Worm (Caenorhabditis elegans) whole organism, L2 larva: ENCODE measurements around the gene attf-4.
A peak's percentile ranks its signal among the peaks of the same experiment; 100 is the strongest.

Experiments used
- C34F6.9 ChIP-seq: fragments of 150-350 bp; optimal IDR thresholded peaks from 2 replicates; lab custom pipeline; 2014; ENCODE audit warnings: missing biosample characterization, missing genetic modification characterization
- F13H6.1 ChIP-seq: sonication (generic microtip); optimal IDR thresholded peaks from 2 replicates; lab custom pipeline; 2016; ENCODE audit warnings: missing genetic modification characterization, missing compliant biosample characterization
- alr-1 ChIP-seq: fragments of 150-350 bp; optimal IDR thresholded peaks from 2 replicates; lab custom pipeline; 2014; ENCODE audit warnings: missing biosample characterization, missing genetic modification characterization
- ama-1 ChIP-seq: fragments of 150-350 bp; optimal IDR thresholded peaks from 2 replicates; lab custom pipeline; 2018; ENCODE audit warnings: inconsistent platforms
- blmp-1 ChIP-seq: sonication (generic microtip); optimal IDR thresholded peaks from 2 replicates; lab custom pipeline; 2017; ENCODE audit warnings: missing genetic modification characterization, mild to moderate bottlenecking, missing compliant biosample characterization, antibody characterized with exemption, moderate library complexity; ENCODE audit not compliant: insufficient read depth
- ceh-82 ChIP-seq: fragments of 150-350 bp; optimal IDR thresholded peaks from 2 replicates; lab custom pipeline; 2014; ENCODE audit warnings: missing biosample characterization, missing genetic modification characterization
- crh-2 ChIP-seq: sonication (generic microtip); optimal IDR thresholded peaks from 2 replicates; lab custom pipeline; 2017; ENCODE audit warnings: missing biosample characterization, missing genetic modification characterization
- egl-27 ChIP-seq: sonication (generic microtip); optimal IDR thresholded peaks from 3 replicates; lab custom pipeline; 2017; ENCODE audit warnings: missing biosample characterization, missing genetic modification reagents, missing genetic modification characterization
- fos-1 ChIP-seq: fragments of 150-350 bp; optimal IDR thresholded peaks from 2 replicates; lab custom pipeline; 2014; ENCODE audit warnings: missing biosample characterization, missing genetic modification characterization
- gmeb-1 ChIP-seq: fragments of 150-350 bp; optimal IDR thresholded peaks from 2 replicates; lab custom pipeline; 2014; ENCODE audit warnings: missing biosample characterization, missing genetic modification characterization
- lin-13 ChIP-seq: fragments of 150-350 bp; optimal IDR thresholded peaks from 2 replicates; lab custom pipeline; 2014; ENCODE audit warnings: missing biosample characterization, missing genetic modification reagents, missing genetic modification characterization
- lin-39 ChIP-seq: fragments of 150-350 bp; optimal IDR thresholded peaks from 2 replicates; lab custom pipeline; 2014; ENCODE audit warnings: missing biosample characterization, missing genetic modification reagents, missing genetic modification characterization
- lsy-2 ChIP-seq, 2 experiments: fragments of 150-350 bp in 1 of 2; sonication (generic microtip) in 1 of 2; optimal IDR thresholded peaks; 2 replicates each; lab custom pipeline; 2014 to 2017; ENCODE audit warnings: missing biosample characterization in 2 of 2, missing genetic modification characterization in 2 of 2
- mab-5 ChIP-seq: fragments of 150-350 bp; optimal IDR thresholded peaks from 2 replicates; lab custom pipeline; 2014; ENCODE audit warnings: missing biosample characterization, missing genetic modification characterization
- mbf-1 ChIP-seq: sonication (generic microtip); optimal IDR thresholded peaks from 2 replicates; lab custom pipeline; 2017; ENCODE audit warnings: missing biosample characterization, missing genetic modification characterization
- nhr-10 ChIP-seq: sonication (generic microtip); optimal IDR thresholded peaks from 2 replicates; lab custom pipeline; 2017; ENCODE audit warnings: missing biosample characterization, missing genetic modification characterization
- nhr-11 ChIP-seq: fragments of 150-350 bp; optimal IDR thresholded peaks from 2 replicates; lab custom pipeline; 2014; ENCODE audit warnings: missing biosample characterization, missing genetic modification characterization
- nhr-129 ChIP-seq: fragments of 150-350 bp; optimal IDR thresholded peaks from 2 replicates; lab custom pipeline; 2014; ENCODE audit warnings: missing biosample characterization, missing genetic modification characterization
- nhr-23 ChIP-seq: fragments of 150-350 bp; optimal IDR thresholded peaks from 2 replicates; lab custom pipeline; 2014; ENCODE audit warnings: missing biosample characterization, missing genetic modification reagents, missing genetic modification characterization
- nhr-237 ChIP-seq: fragments of 150-350 bp; optimal IDR thresholded peaks from 2 replicates; lab custom pipeline; 2014; ENCODE audit warnings: missing biosample characterization, missing genetic modification characterization
- nhr-25 ChIP-seq: fragments of 150-350 bp; sonication (generic microtip); optimal IDR thresholded peaks from 3 replicates; lab custom pipeline; 2014; ENCODE audit warnings: missing biosample characterization, missing genetic modification characterization
- nhr-6 ChIP-seq: fragments of 150-350 bp; optimal IDR thresholded peaks from 2 replicates; lab custom pipeline; 2014; ENCODE audit warnings: missing biosample characterization, missing genetic modification characterization
- nhr-77 ChIP-seq: fragments of 150-350 bp; optimal IDR thresholded peaks from 2 replicates; lab custom pipeline; 2014; ENCODE audit warnings: missing biosample characterization, missing genetic modification characterization
- peb-1 ChIP-seq: fragments of 150-350 bp; optimal IDR thresholded peaks from 2 replicates; lab custom pipeline; 2014; ENCODE audit warnings: missing biosample characterization, missing genetic modification characterization
- skn-1 ChIP-seq: sonication (generic microtip); optimal IDR thresholded peaks from 2 replicates; lab custom pipeline; 2017; ENCODE audit warnings: missing biosample characterization, missing genetic modification characterization
- sma-9 ChIP-seq, 2 experiments: fragments of 150-350 bp in 1 of 2; sonication (generic microtip) in 1 of 2; optimal IDR thresholded peaks; 2 replicates each; lab custom pipeline; 2014 to 2016; ENCODE audit warnings: missing genetic modification characterization in 2 of 2, mild to moderate bottlenecking in 1 of 2, missing biosample characterization in 1 of 2, missing compliant biosample characterization in 1 of 2, missing genetic modification reagents in 1 of 2, moderate library complexity in 1 of 2
- unc-39 ChIP-seq: fragments of 150-350 bp; optimal IDR thresholded peaks from 2 replicates; lab custom pipeline; 2014; ENCODE audit warnings: missing biosample characterization, missing genetic modification characterization
- unc-62 ChIP-seq: fragments of 150-350 bp; optimal IDR thresholded peaks from 2 replicates; lab custom pipeline; 2014; ENCODE audit warnings: missing biosample characterization, missing genetic modification reagents, missing genetic modification characterization
- zag-1 ChIP-seq: fragments of 150-350 bp; optimal IDR thresholded peaks from 2 replicates; lab custom pipeline; 2014; ENCODE audit warnings: missing biosample characterization, missing genetic modification characterization
- ztf-1 ChIP-seq: fragments of 200-800 bp; sonication (Bioruptor generic); conservative IDR thresholded peaks from 2 replicates; pipeline ENCODE4 v1.3.6; 2022; ENCODE audit warnings: missing genetic modification characterization, missing compliant biosample characterization
- ztf-11 ChIP-seq: sonication (generic microtip); optimal IDR thresholded peaks from 2 replicates; lab custom pipeline; 2017; ENCODE audit warnings: missing biosample characterization, missing genetic modification characterization
- ztf-4 ChIP-seq: fragments of 150-350 bp; optimal IDR thresholded peaks from 2 replicates; lab custom pipeline; 2014; ENCODE audit warnings: missing biosample characterization, missing genetic modification characterization

Gene attf-4

ce11 chrIII:6087705-6088359 is 7.5 kb downstream of the attf-4 start, which contains the start of gene wht-1:
wht-1 (minus strand) TSS chrIII:6087755.
- TF ChIP-seq fos-1 (tag; lab: Kevin White, UChicago) (peak; percentile 52), nhr-6 (tag; lab: Kevin White, UChicago) (no peak), skn-1 (tag; lab: Kevin White, UChicago) (peak; percentile 65), crh-2 (peak; percentile 6)

- TF ChIP-seq blmp-1 (tag; lab: Kevin White, UChicago) (peak; percentile 25), unc-62 (GFP tag; lab: Kevin White, UChicago) (no peak), crh-2 (no peak), nhr-25 (tag; lab: Kevin White, UChicago) (no peak)
Observed at ce11 chrIII:6095654-6096053, 15.3 kb downstream of the attf-4 start.

ce11 chrIII:6102762-6103161 is 22.4 kb downstream of the attf-4 start, which contains the start of gene C05D10.4:
C05D10.4 (minus strand) TSS chrIII:6102862.
- TF ChIP-seq nhr-23 (tag; lab: Kevin White, UChicago) (no peak), F13H6.1 (tag; lab: Kevin White, UChicago) (no peak), mab-5 (tag; lab: Kevin White, UChicago) (no peak), C34F6.9 (tag; lab: Kevin White, UChicago) (no peak), sma-9 (GFP tag; optimal IDR thresholded peaks at IDR 0.05; lab: Kevin White, UChicago) (no peak), sma-9 (tag; optimal IDR thresholded peaks at IDR 0.05; lab: Kevin White, UChicago) (no peak), zag-1 (tag; lab: Kevin White, UChicago) (no peak), mbf-1 (no peak), skn-1 (tag; lab: Kevin White, UChicago) (no peak), ama-1 (no peak), fos-1 (tag; lab: Kevin White, UChicago) (no peak), ztf-1 (GFP tag; lab: Robert Waterston, UW) (no peak), alr-1 (tag; lab: Kevin White, UChicago) (no peak), ztf-11 (tag; lab: Kevin White, UChicago) (no peak), lsy-2 (tag; optimal IDR thresholded peaks at IDR 0.05; lab: Kevin White, UChicago) (no peak), unc-39 (tag; lab: Kevin White, UChicago) (no peak), blmp-1 (tag; lab: Kevin White, UChicago) (no peak), gmeb-1 (tag; lab: Kevin White, UChicago) (no peak), nhr-237 (tag; lab: Kevin White, UChicago) (no peak)

ce11 chrIII:6105897-6106296 is 25.5 kb downstream of the attf-4 start:
- TF ChIP-seq nhr-129 (tag; lab: Kevin White, UChicago) (no peak), unc-62 (GFP tag; lab: Kevin White, UChicago) (no peak), lin-13 (no peak), skn-1 (tag; lab: Kevin White, UChicago) (no peak), peb-1 (tag; lab: Kevin White, UChicago) (no peak), lsy-2 (tag; optimal IDR thresholded peaks at IDR 0.05; lab: Kevin White, UChicago) (no peak), nhr-77 (no peak), nhr-10 (no peak), ceh-82 (tag; lab: Kevin White, UChicago) (no peak), nhr-11 (tag; lab: Kevin White, UChicago) (no peak), F13H6.1 (tag; lab: Kevin White, UChicago) (no peak)

- TF ChIP-seq ztf-4 (tag; lab: Kevin White, UChicago), result no peak
- TF ChIP-seq egl-27 (tag; lab: Kevin White, UChicago), result no peak
- TF ChIP-seq unc-62 (GFP tag; lab: Kevin White, UChicago), result no peak
- TF ChIP-seq ztf-1 (GFP tag; lab: Robert Waterston, UW), result no peak
- TF ChIP-seq mbf-1, result no peak
- no peak for TF ChIP-seq alr-1 (tag; lab: Kevin White, UChicago)
- TF ChIP-seq nhr-237 (tag; lab: Kevin White, UChicago), result no peak
- TF ChIP-seq lin-39 (tag; lab: Kevin White, UChicago), result no peak
- no peak for TF ChIP-seq nhr-129 (tag; lab: Kevin White, UChicago)
Observed at ce11 chrIII:6110187-6110586, 29.8 kb downstream of the attf-4 start.
